Fruit fly (Drosophila melanogaster) whole organism: ENCODE data around the gene CG17919.

Source experiments
- CG8478 ChIP-seq: fragments of >200 bp; optimal IDR thresholded peaks from 2 replicates; lab custom pipeline; 2018; ENCODE audit warnings: inconsistent platforms
- Dll ChIP-seq: fragments of >200 bp; optimal IDR thresholded peaks from 2 replicates; lab custom pipeline; 2017
- EcR ChIP-seq, 2 experiments: fragments of >200 bp; optimal IDR thresholded peaks; 2 replicates each; lab custom pipeline; 2017; ENCODE audit warnings: missing biosample characterization in 2 of 2, missing genetic modification characterization in 2 of 2, missing genetic modification reagents in 2 of 2
- pan ChIP-seq: fragments of >200 bp; optimal IDR thresholded peaks from 2 replicates; lab custom pipeline; 2017
- psq ChIP-seq: fragments of >200 bp; optimal IDR thresholded peaks from 2 replicates; lab custom pipeline; 2017
- usp ChIP-seq: fragments of >200 bp; optimal IDR thresholded peaks from 2 replicates; lab custom pipeline; 2017; ENCODE audit warnings: missing biosample characterization, missing genetic modification characterization, mixed read lengths

- no peak for TF ChIP-seq pan (lab: Kevin White, UChicago)
- no peak for TF ChIP-seq usp
- TF ChIP-seq CG8478 (lab: Kevin White, UChicago) = no peak
- no peak for TF ChIP-seq EcR (GFP tag; optimal IDR thresholded peaks at IDR 0.05; lab: Kevin White, UChicago)
- no peak for TF ChIP-seq Dll (lab: Kevin White, UChicago)
- TF ChIP-seq psq = no peak
Measured at dm6 chr3R:6303738-6304137, 40.1 kb upstream of the CG17919 start, which contains the start of gene CG46396.
